Fruit fly (Drosophila melanogaster): ENCODE results near the gene Tbcd.

DNA sequence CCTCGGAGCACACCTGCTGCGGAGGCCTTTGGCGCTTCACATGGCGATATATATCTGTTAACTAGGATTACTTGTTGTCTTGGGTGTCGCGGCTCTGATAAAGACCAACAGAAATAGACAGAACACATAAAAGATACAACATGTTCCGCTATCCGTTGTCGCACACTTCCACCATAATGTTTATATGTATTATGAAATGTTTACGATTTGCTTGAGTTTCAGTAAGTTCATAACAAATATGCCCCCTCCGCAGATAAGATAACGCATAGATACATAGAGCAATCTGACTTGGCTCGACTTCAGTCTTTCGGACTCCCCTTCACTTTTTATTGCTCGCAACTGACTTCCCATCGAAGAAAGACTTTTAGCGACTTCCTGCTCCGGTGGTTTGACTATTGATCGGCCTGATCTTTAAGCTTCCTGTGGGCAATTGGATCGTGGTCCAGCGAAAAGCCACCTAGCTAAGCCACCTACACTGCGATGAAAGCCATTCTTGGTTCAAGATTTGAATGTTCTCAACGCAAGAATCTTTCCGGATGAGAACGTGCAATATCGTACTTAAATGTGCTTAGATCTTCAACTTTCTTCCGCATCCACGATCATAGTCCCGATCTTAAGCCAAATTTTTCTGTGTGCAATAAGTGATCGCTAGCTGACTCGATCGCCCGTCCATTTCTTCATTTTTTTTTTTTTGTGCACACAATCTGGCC is 21.0 kb downstream of the Tbcd start:
- no peak for TF ChIP-seq CG8478 (optimal IDR thresholded peaks at IDR 0.05)
- no peak for TF ChIP-seq CTCF (optimal IDR thresholded peaks at IDR 0.05)
